Worm (Caenorhabditis elegans) whole organism, L2 larva: Measurements from ENCODE around the gene sre-10.

Source experiments
- C34F6.9 ChIP-seq: fragments of 150-350 bp; optimal IDR thresholded peaks from 2 replicates; lab custom pipeline; 2014; ENCODE audit warnings: missing biosample characterization, missing genetic modification characterization
- R02D3.7 ChIP-seq: fragments of 150-350 bp; optimal IDR thresholded peaks from 2 replicates; lab custom pipeline; 2014; ENCODE audit warnings: missing biosample characterization, missing genetic modification characterization
- Y55F3AM.14 ChIP-seq: fragments of 200-800 bp; sonication (Bioruptor generic); optimal IDR thresholded peaks from 2 replicates; lab custom pipeline; 2018; ENCODE audit warnings: mild to moderate bottlenecking, missing genetic modification characterization, missing compliant biosample characterization
- ZK546.5 ChIP-seq: sonication (generic microtip); optimal IDR thresholded peaks from 2 replicates; lab custom pipeline; 2017; ENCODE audit warnings: missing biosample characterization, missing genetic modification characterization
- blmp-1 ChIP-seq: sonication (generic microtip); optimal IDR thresholded peaks from 2 replicates; lab custom pipeline; 2017; ENCODE audit warnings: missing genetic modification characterization, mild to moderate bottlenecking, missing compliant biosample characterization, antibody characterized with exemption, moderate library complexity; ENCODE audit not compliant: insufficient read depth
- crh-2 ChIP-seq: sonication (generic microtip); optimal IDR thresholded peaks from 2 replicates; lab custom pipeline; 2017; ENCODE audit warnings: missing biosample characterization, missing genetic modification characterization
- dmd-4 ChIP-seq: sonication (generic microtip); optimal IDR thresholded peaks from 2 replicates; lab custom pipeline; 2017; ENCODE audit warnings: missing biosample characterization, missing genetic modification characterization
- egl-27 ChIP-seq: sonication (generic microtip); optimal IDR thresholded peaks from 3 replicates; lab custom pipeline; 2017; ENCODE audit warnings: missing biosample characterization, missing genetic modification reagents, missing genetic modification characterization
- fos-1 ChIP-seq: fragments of 150-350 bp; optimal IDR thresholded peaks from 2 replicates; lab custom pipeline; 2014; ENCODE audit warnings: missing biosample characterization, missing genetic modification characterization
- lin-11 ChIP-seq: fragments of 150-350 bp; sonication (generic microtip); optimal IDR thresholded peaks from 2 replicates; lab custom pipeline; 2014; ENCODE audit warnings: missing biosample characterization, missing genetic modification characterization, inconsistent platforms, mixed read lengths
- lin-39 ChIP-seq: fragments of 150-350 bp; optimal IDR thresholded peaks from 2 replicates; lab custom pipeline; 2014; ENCODE audit warnings: missing biosample characterization, missing genetic modification reagents, missing genetic modification characterization
- lsy-2 ChIP-seq, 2 experiments: fragments of 150-350 bp in 1 of 2; sonication (generic microtip) in 1 of 2; optimal IDR thresholded peaks; 2 replicates each; lab custom pipeline; 2014 to 2017; ENCODE audit warnings: missing biosample characterization in 2 of 2, missing genetic modification characterization in 2 of 2
- mab-5 ChIP-seq: fragments of 150-350 bp; optimal IDR thresholded peaks from 2 replicates; lab custom pipeline; 2014; ENCODE audit warnings: missing biosample characterization, missing genetic modification characterization
- mdl-1 ChIP-seq, 2 experiments: fragments of 150-350 bp in 1 of 2; sonication (generic microtip) in 1 of 2; optimal IDR thresholded peaks; 2 replicates each; lab custom pipeline; 2017; ENCODE audit warnings: missing biosample characterization in 2 of 2, missing genetic modification characterization in 2 of 2
- nhr-10 ChIP-seq: sonication (generic microtip); optimal IDR thresholded peaks from 2 replicates; lab custom pipeline; 2017; ENCODE audit warnings: missing biosample characterization, missing genetic modification characterization
- nhr-11 ChIP-seq: fragments of 150-350 bp; optimal IDR thresholded peaks from 2 replicates; lab custom pipeline; 2014; ENCODE audit warnings: missing biosample characterization, missing genetic modification characterization
- nhr-21 ChIP-seq: fragments of 150-350 bp; optimal IDR thresholded peaks from 2 replicates; lab custom pipeline; 2014; ENCODE audit warnings: missing biosample characterization, missing genetic modification characterization
- nhr-23 ChIP-seq: fragments of 150-350 bp; optimal IDR thresholded peaks from 2 replicates; lab custom pipeline; 2014; ENCODE audit warnings: missing biosample characterization, missing genetic modification reagents, missing genetic modification characterization
- nhr-237 ChIP-seq: fragments of 150-350 bp; optimal IDR thresholded peaks from 2 replicates; lab custom pipeline; 2014; ENCODE audit warnings: missing biosample characterization, missing genetic modification characterization
- nhr-6 ChIP-seq: fragments of 150-350 bp; optimal IDR thresholded peaks from 2 replicates; lab custom pipeline; 2014; ENCODE audit warnings: missing biosample characterization, missing genetic modification characterization
- nhr-77 ChIP-seq: fragments of 150-350 bp; optimal IDR thresholded peaks from 2 replicates; lab custom pipeline; 2014; ENCODE audit warnings: missing biosample characterization, missing genetic modification characterization
- peb-1 ChIP-seq: fragments of 150-350 bp; optimal IDR thresholded peaks from 2 replicates; lab custom pipeline; 2014; ENCODE audit warnings: missing biosample characterization, missing genetic modification characterization
- sem-4 ChIP-seq: fragments of 150-350 bp; optimal IDR thresholded peaks from 2 replicates; lab custom pipeline; 2014; ENCODE audit warnings: missing biosample characterization, missing genetic modification reagents, missing genetic modification characterization
- skn-1 ChIP-seq: sonication (generic microtip); optimal IDR thresholded peaks from 2 replicates; lab custom pipeline; 2017; ENCODE audit warnings: missing biosample characterization, missing genetic modification characterization
- sma-3 ChIP-seq: sonication (generic microtip); optimal IDR thresholded peaks from 2 replicates; lab custom pipeline; 2016; ENCODE audit warnings: missing genetic modification reagents, missing genetic modification characterization, missing compliant biosample characterization
- sma-9 ChIP-seq, 2 experiments: fragments of 150-350 bp in 1 of 2; sonication (generic microtip) in 1 of 2; optimal IDR thresholded peaks; 2 replicates each; lab custom pipeline; 2014 to 2016; ENCODE audit warnings: missing genetic modification characterization in 2 of 2, mild to moderate bottlenecking in 1 of 2, missing biosample characterization in 1 of 2, missing compliant biosample characterization in 1 of 2, missing genetic modification reagents in 1 of 2, moderate library complexity in 1 of 2
- unc-39 ChIP-seq: fragments of 150-350 bp; optimal IDR thresholded peaks from 2 replicates; lab custom pipeline; 2014; ENCODE audit warnings: missing biosample characterization, missing genetic modification characterization
- unc-55 ChIP-seq: fragments of 150-350 bp; sonication (generic microtip); optimal IDR thresholded peaks from 3 replicates; lab custom pipeline; 2014; ENCODE audit warnings: missing biosample characterization, missing genetic modification reagents, missing genetic modification characterization
- ztf-11 ChIP-seq: sonication (generic microtip); optimal IDR thresholded peaks from 2 replicates; lab custom pipeline; 2017; ENCODE audit warnings: missing biosample characterization, missing genetic modification characterization

Gene sre-10

DNA sequence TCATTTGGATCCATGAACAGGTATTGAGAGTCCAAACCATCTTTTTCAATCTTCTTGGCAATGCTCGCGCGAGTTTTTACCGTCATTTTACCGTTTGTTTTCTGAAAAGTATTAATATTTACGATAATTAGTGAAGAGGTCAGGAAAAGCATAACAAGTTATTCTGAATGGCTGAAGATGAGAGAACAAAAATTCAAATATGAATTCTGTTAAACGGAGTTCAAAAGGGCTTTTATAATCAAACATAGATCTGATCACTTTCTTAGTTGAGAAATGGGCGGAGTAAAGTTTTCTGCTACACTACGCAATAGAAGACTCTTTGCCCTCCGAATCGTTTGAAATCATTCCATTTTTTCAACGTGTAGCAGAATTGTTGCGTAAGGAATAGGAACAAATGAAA lies 20.7 kb downstream of the sre-10 start, which contains the start of gene fat-7:
TSS of gene fat-7 (minus strand) at position 101 of the 400 bp plus-strand sequence.
- no peak for TF ChIP-seq nhr-6 (tag; lab: Kevin White, UChicago)
- TF ChIP-seq nhr-10 (tag; lab: Kevin White, UChicago), result no peak
- TF ChIP-seq crh-2 (tag; lab: Kevin White, UChicago), result no peak
- no peak for TF ChIP-seq nhr-11 (tag; lab: Kevin White, UChicago)
- TF ChIP-seq nhr-237 (tag; lab: Kevin White, UChicago), result no peak
- no peak for TF ChIP-seq egl-27 (tag; lab: Kevin White, UChicago)
- no peak for TF ChIP-seq ztf-11 (tag; lab: Kevin White, UChicago)
- TF ChIP-seq skn-1 (tag; lab: Kevin White, UChicago), result no peak
- TF ChIP-seq ZK546.5, result no peak
- TF ChIP-seq nhr-77 (tag; lab: Kevin White, UChicago), result no peak
- TF ChIP-seq sem-4 (tag; lab: Kevin White, UChicago), result no peak
- TF ChIP-seq unc-39 (tag; lab: Kevin White, UChicago), result no peak
- no peak for TF ChIP-seq lin-11 (tag; lab: Kevin White, UChicago)
- no peak for TF ChIP-seq nhr-21 (tag; lab: Kevin White, UChicago)
- no peak for TF ChIP-seq lin-39

DNA sequence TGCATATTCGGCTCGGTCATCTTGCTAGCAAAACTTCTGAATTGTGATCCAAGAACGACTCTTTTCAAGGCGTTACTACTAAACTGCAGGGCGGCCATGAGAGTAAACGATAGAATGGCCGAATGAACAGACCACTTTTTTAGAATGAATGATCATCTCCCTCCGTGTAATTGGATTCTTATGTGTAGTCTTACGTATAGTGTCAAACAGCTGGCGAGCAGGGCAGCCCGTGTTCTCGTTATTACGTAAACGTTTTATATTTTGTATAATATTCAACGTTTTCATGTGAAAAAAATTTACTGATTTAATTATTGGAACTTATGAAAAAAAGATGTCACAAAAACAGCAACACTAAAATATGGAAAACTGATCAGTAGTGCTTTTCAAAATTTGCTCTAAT lies 23.7 kb downstream of the sre-10 start, which contains the start of gene F10D2.10:
TSS of gene F10D2.10 (minus strand) at position 101 of the 400 bp plus-strand sequence.
- no peak for TF ChIP-seq mab-5
- no peak for TF ChIP-seq lin-39
- TF ChIP-seq, all 48 proteins: peak for 0

- TF ChIP-seq sma-3, result peak; percentile 1
- peak; percentile 51 for TF ChIP-seq sma-9 (GFP tag; optimal IDR thresholded peaks at IDR 0.05; lab: Kevin White, UChicago)
- no peak for TF ChIP-seq sma-9 (tag; optimal IDR thresholded peaks at IDR 0.05; lab: Kevin White, UChicago)
- TF ChIP-seq fos-1, result peak; percentile 58
- no peak for TF ChIP-seq nhr-11 (tag; lab: Kevin White, UChicago)
- TF ChIP-seq ZK546.5, result no peak
- no peak for TF ChIP-seq C34F6.9 (tag; lab: Kevin White, UChicago)
- TF ChIP-seq, all 48 proteins: peak for 3
Measured at ce11 chrV:7157089-7157488, 24.7 kb downstream of the sre-10 start, which contains the start of gene ugt-39. Gene ugt-39 (plus strand): TSS chrV:7157142.

DNA sequence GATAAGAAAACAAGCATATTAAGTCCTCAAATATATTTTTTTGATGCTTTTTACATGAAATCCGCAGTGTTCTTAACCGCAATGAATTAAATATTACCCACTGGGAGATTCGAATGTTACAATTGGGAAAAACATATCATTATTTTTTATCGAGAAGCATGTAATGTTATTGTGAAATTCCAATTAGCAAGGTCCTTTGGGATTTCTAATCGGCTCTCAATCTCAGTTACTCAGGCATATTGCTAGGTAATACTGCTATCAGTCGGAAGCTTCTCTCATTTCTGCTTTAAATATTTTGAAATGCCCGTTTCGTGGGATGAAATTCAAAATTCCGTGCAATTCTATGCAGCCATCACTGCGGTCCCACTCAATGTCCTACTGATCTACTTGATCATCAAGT lies 27.0 kb downstream of the sre-10 start, which contains the start of gene str-204:
TSS of gene str-204 (plus strand) at position 301 of the 400 bp plus-strand sequence.
- no peak for TF ChIP-seq blmp-1 (tag; lab: Kevin White, UChicago)
- TF ChIP-seq sma-9 (GFP tag; optimal IDR thresholded peaks at IDR 0.05; lab: Kevin White, UChicago), result no peak
- TF ChIP-seq sma-9 (tag; optimal IDR thresholded peaks at IDR 0.05; lab: Kevin White, UChicago), result no peak
- no peak for TF ChIP-seq nhr-237 (tag; lab: Kevin White, UChicago)
- no peak for TF ChIP-seq crh-2 (tag; lab: Kevin White, UChicago)
- no peak for TF ChIP-seq nhr-21 (tag; lab: Kevin White, UChicago)
- TF ChIP-seq dmd-4 (tag; lab: Kevin White, UChicago), result no peak
- TF ChIP-seq mdl-1 (tag; optimal IDR thresholded peaks at IDR 0.05; lab: Kevin White, UChicago), result no peak
- TF ChIP-seq C34F6.9 (tag; lab: Kevin White, UChicago), result no peak
- no peak for TF ChIP-seq fos-1
- no peak for TF ChIP-seq lsy-2 (tag; optimal IDR thresholded peaks at IDR 0.05; lab: Kevin White, UChicago)
- TF ChIP-seq lin-39, result no peak
- TF ChIP-seq nhr-23 (tag; lab: Kevin White, UChicago), result no peak
- TF ChIP-seq ztf-11 (tag; lab: Kevin White, UChicago), result no peak
- TF ChIP-seq unc-55 (GFP tag; lab: Kevin White, UChicago), result no peak
- no peak for TF ChIP-seq R02D3.7 (tag; lab: Kevin White, UChicago)
- TF ChIP-seq Y55F3AM.14 (GFP tag; lab: Kevin White, UChicago), result no peak
- TF ChIP-seq sem-4 (tag; lab: Kevin White, UChicago), result no peak

- TF ChIP-seq sma-9 (GFP tag; optimal IDR thresholded peaks at IDR 0.05; lab: Kevin White, UChicago) (peak; percentile 34), sma-9 (tag; optimal IDR thresholded peaks at IDR 0.05; lab: Kevin White, UChicago) (no peak), sma-3 (peak; percentile 3), peb-1 (tag; lab: Kevin White, UChicago) (no peak)
Measured at ce11 chrV:7163477-7164114, 31.2 kb downstream of the sre-10 start, which contains the start of gene ugt-41. Gene ugt-41 (minus strand): TSS chrV:7163595.
